Fruit fly (Drosophila melanogaster): ENCODE data around the gene CG31459.

- TF ChIP-seq usp (GFP tag; optimal IDR thresholded peaks at IDR 0.05) (no peak), pan (optimal IDR thresholded peaks at IDR 0.05) (no peak), Dll (optimal IDR thresholded peaks at IDR 0.05) (no peak)
Measured at dm6 chr3R:19801752-19802151, 38.9 kb upstream of the CG31459 start.

Data from whole organism.